Worm (Caenorhabditis elegans) whole organism, L1 larva: ENCODE data around the gene unc-24.
A peak's percentile ranks its signal among the peaks of the same experiment; 100 is the strongest.

ENCODE experiments used
- C34B4.2 ChIP-seq: sonication (generic microtip); optimal IDR thresholded peaks from 2 replicates; lab custom pipeline; 2017; ENCODE audit warnings: mild to moderate bottlenecking, missing genetic modification characterization, missing compliant biosample characterization
- F16B12.6 ChIP-seq: fragments of 150-350 bp; optimal IDR thresholded peaks from 2 replicates; lab custom pipeline; 2014; ENCODE audit warnings: missing biosample characterization, missing genetic modification characterization
- aha-1 ChIP-seq: fragments of 150-350 bp; optimal IDR thresholded peaks from 2 replicates; lab custom pipeline; 2014; ENCODE audit warnings: missing biosample characterization, missing genetic modification characterization
- aly-2 ChIP-seq: fragments of 150-350 bp; optimal IDR thresholded peaks from 2 replicates; lab custom pipeline; 2014; ENCODE audit warnings: missing biosample characterization, missing genetic modification characterization
- blmp-1 ChIP-seq: fragments of 150-350 bp; optimal IDR thresholded peaks from 2 replicates; lab custom pipeline; 2014; ENCODE audit warnings: missing biosample characterization, missing genetic modification characterization
- ceh-8 ChIP-seq: fragments of 200-800 bp; sonication (Bioruptor generic); optimal IDR thresholded peaks from 2 replicates; lab custom pipeline; 2018; ENCODE audit warnings: mild to moderate bottlenecking, missing genetic modification characterization, moderate library complexity, missing compliant biosample characterization
- ces-1 ChIP-seq: fragments of 150-350 bp; optimal IDR thresholded peaks from 2 replicates; lab custom pipeline; 2014; ENCODE audit warnings: missing biosample characterization, missing genetic modification reagents, missing genetic modification characterization
- dpl-1 ChIP-seq, 3 experiments: fragments of 150-350 bp in 2 of 3; sonication (generic microtip) in 1 of 3; optimal IDR thresholded peaks; 2 replicates each; lab custom pipeline; 2014 to 2017; ENCODE audit warnings: missing biosample characterization in 3 of 3, missing genetic modification characterization in 3 of 3, missing genetic modification reagents in 3 of 3
- efl-1 ChIP-seq, 4 experiments: fragments of 150-350 bp; optimal IDR thresholded peaks in 3 of 4; peaks in 1 of 4; 1 replicate in 1 of 4; 2 replicates in 3 of 4; lab custom pipeline; 2014; ENCODE audit warnings: missing biosample characterization in 2 of 4, missing genetic modification characterization in 2 of 4, missing genetic modification reagents in 2 of 4
- efl-3 ChIP-seq: fragments of 200-800 bp; sonication (Bioruptor generic); optimal IDR thresholded peaks from 2 replicates; lab custom pipeline; 2018; ENCODE audit warnings: mild to moderate bottlenecking, missing genetic modification characterization, missing compliant biosample characterization
- egl-13 ChIP-seq: sonication (generic microtip); optimal IDR thresholded peaks from 2 replicates; lab custom pipeline; 2016; ENCODE audit warnings: missing genotype, missing genetic modification reagents, missing genetic modification characterization, missing compliant biosample characterization
- elt-3 ChIP-seq, 6 experiments: fragments of 150-350 bp in 1 of 6; sonication (generic microtip); optimal IDR thresholded peaks; 2 replicates each; lab custom pipeline; 2017 to 2018; ENCODE audit warnings: missing biosample characterization in 6 of 6, missing genetic modification characterization in 6 of 6, inconsistent platforms in 1 of 6
- fkh-4 ChIP-seq: sonication (generic microtip); optimal IDR thresholded peaks from 2 replicates; lab custom pipeline; 2016; ENCODE audit warnings: missing compliant biosample characterization, missing genetic modification characterization, borderline replicate concordance
- grh-1 ChIP-seq: fragments of 200-800 bp; sonication (Bioruptor generic); IDR thresholded peaks from 2 replicates; pipeline ENCODE4 v1.3.6; 2022; ENCODE audit warnings: missing genetic modification reagents, missing genetic modification characterization, missing compliant biosample characterization
- hlh-17 ChIP-seq: fragments of 200-800 bp; sonication (Bioruptor generic); optimal IDR thresholded peaks from 2 replicates; lab custom pipeline; 2018; ENCODE audit warnings: missing genetic modification characterization, mild to moderate bottlenecking, missing compliant biosample characterization, moderate library complexity, borderline replicate concordance
- hpl-2 ChIP-seq: fragments of 150-350 bp; optimal IDR thresholded peaks from 2 replicates; lab custom pipeline; 2014; ENCODE audit warnings: missing biosample characterization, missing genetic modification reagents, missing genetic modification characterization
- isw-1 ChIP-seq: fragments of 200-800 bp; sonication (Bioruptor generic); IDR thresholded peaks from 2 replicates; pipeline ENCODE4 v1.3.6; 2022; ENCODE audit warnings: missing genetic modification characterization, missing compliant biosample characterization
- lin-13 ChIP-seq: fragments of 150-350 bp; optimal IDR thresholded peaks from 2 replicates; lab custom pipeline; 2014; ENCODE audit warnings: missing biosample characterization, missing genetic modification reagents, missing genetic modification characterization
- lin-35 ChIP-seq, 2 experiments: fragments of 150-350 bp; optimal IDR thresholded peaks; 2 replicates each; lab custom pipeline; 2014; ENCODE audit warnings: missing biosample characterization in 2 of 2, missing genetic modification characterization in 2 of 2, missing genetic modification reagents in 2 of 2
- lin-39 ChIP-seq: fragments of 150-350 bp; optimal IDR thresholded peaks from 2 replicates; lab custom pipeline; 2014; ENCODE audit warnings: missing biosample characterization, missing genetic modification reagents, missing genetic modification characterization
- mep-1 ChIP-seq: fragments of 150-350 bp; optimal IDR thresholded peaks from 2 replicates; lab custom pipeline; 2014; ENCODE audit warnings: missing biosample characterization, missing genetic modification characterization
- nhr-11 ChIP-seq: fragments of 150-350 bp; optimal IDR thresholded peaks from 2 replicates; lab custom pipeline; 2014; ENCODE audit warnings: missing biosample characterization, missing genetic modification characterization
- nhr-19 ChIP-seq: fragments of 200-800 bp; sonication (Bioruptor generic); conservative IDR thresholded peaks from 2 replicates; pipeline ENCODE4 v1.3.6; 2022; ENCODE audit warnings: missing genetic modification characterization, missing compliant biosample characterization
- nhr-20 ChIP-seq: sonication (generic microtip); optimal IDR thresholded peaks from 2 replicates; lab custom pipeline; 2016; ENCODE audit warnings: mild to moderate bottlenecking, missing genetic modification characterization, missing compliant biosample characterization
- nhr-237 ChIP-seq: fragments of 150-350 bp; optimal IDR thresholded peaks from 2 replicates; lab custom pipeline; 2014; ENCODE audit warnings: missing biosample characterization, missing genetic modification characterization
- nhr-47 ChIP-seq: sonication (generic microtip); optimal IDR thresholded peaks from 2 replicates; lab custom pipeline; 2016; ENCODE audit warnings: mild to moderate bottlenecking, missing genetic modification characterization, moderate library complexity, missing compliant biosample characterization
- nhr-71 ChIP-seq: sonication (generic microtip); optimal IDR thresholded peaks from 2 replicates; lab custom pipeline; 2016; ENCODE audit warnings: mild to moderate bottlenecking, missing genetic modification characterization, moderate library complexity, missing compliant biosample characterization
- nhr-76 ChIP-seq: sonication (generic microtip); optimal IDR thresholded peaks from 2 replicates; lab custom pipeline; 2017; ENCODE audit warnings: missing biosample characterization, missing genetic modification characterization
- nhr-84 ChIP-seq: sonication (generic microtip); optimal IDR thresholded peaks from 2 replicates; lab custom pipeline; 2017; ENCODE audit warnings: missing biosample characterization, missing genetic modification characterization
- nhr-85 ChIP-seq: sonication (generic microtip); peaks from one replicate; lab custom pipeline; 2016; ENCODE audit warnings: missing genetic modification characterization, inconsistent platforms, missing compliant biosample characterization
- nhr-90 ChIP-seq: sonication (generic microtip); optimal IDR thresholded peaks from 2 replicates; lab custom pipeline; 2016; ENCODE audit warnings: mild to moderate bottlenecking, missing genetic modification characterization, missing compliant biosample characterization; ENCODE audit not compliant: poor library complexity
- pag-3 ChIP-seq: sonication (generic microtip); optimal IDR thresholded peaks from 2 replicates; lab custom pipeline; 2017; ENCODE audit warnings: missing genetic modification characterization, mild to moderate bottlenecking, missing compliant biosample characterization, antibody characterized with exemption, borderline replicate concordance; ENCODE audit not compliant: insufficient read depth
- pqm-1 ChIP-seq: sonication (generic microtip); optimal IDR thresholded peaks from 3 replicates; lab custom pipeline; 2017; ENCODE audit warnings: missing biosample characterization, missing genetic modification characterization
- rnt-1 ChIP-seq: sonication (generic microtip); optimal IDR thresholded peaks from 2 replicates; lab custom pipeline; 2016; ENCODE audit warnings: mild to moderate bottlenecking, missing genetic modification characterization, moderate library complexity, missing compliant biosample characterization
- skn-1 ChIP-seq: fragments of 150-350 bp; optimal IDR thresholded peaks from 2 replicates; lab custom pipeline; 2014; ENCODE audit warnings: missing biosample characterization, missing genetic modification characterization
- snu-23 ChIP-seq: sonication (generic microtip); optimal IDR thresholded peaks from 2 replicates; lab custom pipeline; 2016; ENCODE audit warnings: missing genetic modification characterization, missing compliant biosample characterization
- sox-4 ChIP-seq: sonication (generic microtip); optimal IDR thresholded peaks from 2 replicates; lab custom pipeline; 2016; ENCODE audit warnings: missing genetic modification characterization, missing compliant biosample characterization
- sup-37 ChIP-seq: fragments of 200-800 bp; sonication (Bioruptor generic); optimal IDR thresholded peaks from 2 replicates; lab custom pipeline; 2018; ENCODE audit warnings: mild to moderate bottlenecking, missing genetic modification characterization, missing compliant biosample characterization
- swsn-7 ChIP-seq: sonication (generic microtip); optimal IDR thresholded peaks from 2 replicates; lab custom pipeline; 2016; ENCODE audit warnings: missing genetic modification characterization, missing compliant biosample characterization
- tbx-2 ChIP-seq: sonication (generic microtip); optimal IDR thresholded peaks from 2 replicates; lab custom pipeline; 2016; ENCODE audit warnings: missing genetic modification characterization, missing compliant biosample characterization
- tlp-1 ChIP-seq: fragments of 150-350 bp; optimal IDR thresholded peaks from 2 replicates; lab custom pipeline; 2014; ENCODE audit warnings: missing biosample characterization, missing genetic modification characterization
- unc-130 ChIP-seq: fragments of 150-350 bp; optimal IDR thresholded peaks from 2 replicates; lab custom pipeline; 2017; ENCODE audit warnings: missing biosample characterization, missing genetic modification characterization, inconsistent platforms
- zag-1 ChIP-seq: fragments of 150-350 bp; optimal IDR thresholded peaks from 2 replicates; lab custom pipeline; 2014; ENCODE audit warnings: missing biosample characterization, missing genetic modification characterization
- zip-4 ChIP-seq: fragments of 200-800 bp; sonication (Bioruptor generic); optimal IDR thresholded peaks from 2 replicates; lab custom pipeline; 2018; ENCODE audit warnings: mild to moderate bottlenecking, missing genetic modification characterization, moderate library complexity, missing compliant biosample characterization
- ztf-11 ChIP-seq, 2 experiments: sonication (generic microtip); optimal IDR thresholded peaks; 2 replicates each; lab custom pipeline; 2016 to 2017; ENCODE audit warnings: missing genetic modification characterization in 2 of 2, missing biosample characterization in 1 of 2, missing compliant biosample characterization in 1 of 2
- ztf-4 ChIP-seq: fragments of 150-350 bp; optimal IDR thresholded peaks from 2 replicates; lab custom pipeline; 2014; ENCODE audit warnings: missing biosample characterization, missing genetic modification characterization

unc-24 gene

ce11 chrIV:7976210-7976609, 3.5 kb upstream of the unc-24 start, which contains the start of gene F57H12.6:
Gene F57H12.6, minus strand, starts transcription at chrIV:7976310.
- TF ChIP-seq fkh-4 (no peak), sox-4 (tag; lab: Kevin White, UChicago) (no peak), aly-2 (tag; lab: Kevin White, UChicago) (no peak), ztf-4 (no peak), lin-39 (tag; lab: Kevin White, UChicago) (no peak), nhr-47 (tag; lab: Kevin White, UChicago) (no peak), lin-35 (GFP tag; optimal IDR thresholded peaks at IDR 0.05; lab: Kevin White, UChicago) (no peak), unc-130 (tag; lab: Kevin White, UChicago) (no peak), egl-13 (tag; lab: Kevin White, UChicago) (no peak), snu-23 (no peak), hpl-2 (GFP tag; lab: Kevin White, UChicago) (no peak), nhr-20 (tag; lab: Kevin White, UChicago) (no peak), ces-1 (GFP tag; lab: Kevin White, UChicago) (no peak), nhr-85 (no peak), pqm-1 (tag; lab: Kevin White, UChicago) (no peak), grh-1 (no peak)

ce11 chrIV:7977452-7977940, 2.2 kb upstream of the unc-24 start, which contains the start of gene ora-1:
Gene ora-1, plus strand, starts transcription at chrIV:7977890.
- TF ChIP-seq ztf-11 (tag; optimal IDR thresholded peaks at IDR 0.05; lab: Kevin White, UChicago) (no peak), egl-13 (tag; lab: Kevin White, UChicago) (no peak), nhr-85 (no peak), sox-4 (tag; lab: Kevin White, UChicago) (no peak), blmp-1 (tag; lab: Kevin White, UChicago) (peak; percentile 62), aly-2 (tag; lab: Kevin White, UChicago) (no peak)

DNA sequence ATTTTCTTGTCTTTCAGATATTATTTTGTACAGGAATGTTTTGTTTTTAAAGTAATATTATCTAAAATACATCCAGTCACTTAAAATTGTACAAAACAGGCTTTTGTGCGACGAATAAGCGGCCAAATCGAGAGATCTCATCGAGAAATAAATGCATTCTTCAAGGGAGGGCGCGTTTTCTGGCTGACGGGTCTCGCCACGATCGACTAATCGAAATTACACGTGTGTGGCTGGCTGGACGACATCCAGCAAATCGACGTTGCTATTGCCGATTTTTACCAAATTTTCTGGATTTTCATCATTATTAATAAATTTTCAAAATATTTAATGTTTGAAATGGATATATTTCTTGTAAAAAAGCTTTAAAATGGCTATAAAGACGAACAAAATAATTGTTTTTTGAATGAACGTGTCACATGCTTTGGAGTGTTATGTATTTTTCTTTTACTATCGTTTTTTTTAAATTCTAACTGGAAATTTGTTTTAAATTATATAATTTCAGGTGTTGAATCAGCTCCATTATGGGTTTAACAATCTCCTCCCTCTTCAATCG, 2.4 kb downstream of the unc-24 start, which contains the start of gene arf-5:
Gene arf-5 (plus strand): TSS at position 503 of the 553 bp plus-strand sequence.
- no peak for TF ChIP-seq efl-3 (GFP tag; lab: Kevin White, UChicago)
- no peak for TF ChIP-seq aha-1 (tag; lab: Kevin White, UChicago)
- no peak for TF ChIP-seq isw-1
- TF ChIP-seq nhr-11 (tag; lab: Kevin White, UChicago): no peak
- TF ChIP-seq snu-23: peak; percentile 27
- peak in 1 of 6 experiments; percentile 3 for TF ChIP-seq elt-3 (tag; optimal IDR thresholded peaks at IDR 0.05; lab: Kevin White, UChicago)
- TF ChIP-seq zag-1: no peak
- no peak for TF ChIP-seq hlh-17
- no peak for TF ChIP-seq rnt-1 (tag; lab: Kevin White, UChicago)
- no peak for TF ChIP-seq lin-13
- TF ChIP-seq tlp-1 (tag; lab: Kevin White, UChicago): no peak
- no peak for TF ChIP-seq mep-1 (tag; lab: Kevin White, UChicago)
- TF ChIP-seq nhr-237 (tag; lab: Kevin White, UChicago): no peak
- no peak for TF ChIP-seq sox-4 (tag; lab: Kevin White, UChicago)
- no peak for TF ChIP-seq pag-3 (tag; lab: Kevin White, UChicago)
- no peak for TF ChIP-seq aly-2 (tag; lab: Kevin White, UChicago)
- no peak for TF ChIP-seq ztf-4
- no peak for TF ChIP-seq fkh-4
- no peak for TF ChIP-seq nhr-19 (GFP tag; lab: Robert Waterston, UW)
- TF ChIP-seq dpl-1 (GFP tag; optimal IDR thresholded peaks at IDR 0.05; lab: Kevin White, UChicago): peak in 2 of 3 experiments; percentile 11 to 42
- TF ChIP-seq nhr-85: no peak
- TF ChIP-seq ztf-11 (tag; optimal IDR thresholded peaks at IDR 0.05; lab: Kevin White, UChicago): no peak
- no peak for TF ChIP-seq C34B4.2 (tag; lab: Kevin White, UChicago)
- no peak for TF ChIP-seq nhr-90 (tag; lab: Kevin White, UChicago)
- TF ChIP-seq swsn-7 (tag; lab: Kevin White, UChicago): no peak
- TF ChIP-seq skn-1: no peak
- TF ChIP-seq F16B12.6: no peak
- TF ChIP-seq nhr-76 (tag; lab: Kevin White, UChicago): no peak
- peak; percentile 36 to 51 for TF ChIP-seq lin-35 (GFP tag; optimal IDR thresholded peaks at IDR 0.05; lab: Kevin White, UChicago)
- no peak for TF ChIP-seq zip-4
- no peak for TF ChIP-seq ceh-8
- TF ChIP-seq efl-1 (optimal IDR thresholded peaks at IDR 0.05; lab: Kevin White, UChicago): peak; percentile 27 to 32
- TF ChIP-seq efl-1 (GFP tag; optimal IDR thresholded peaks at IDR 0.05 in 1 of 2; lab: Kevin White, UChicago): peak; percentile 32 to 37
- TF ChIP-seq lin-39 (tag; lab: Kevin White, UChicago): no peak
- peak; percentile 20 for TF ChIP-seq nhr-71 (tag; lab: Kevin White, UChicago)
- TF ChIP-seq sup-37 (GFP tag; lab: Kevin White, UChicago): no peak
- TF ChIP-seq nhr-84 (tag; lab: Kevin White, UChicago): no peak
- no peak for TF ChIP-seq tbx-2 (tag; lab: Kevin White, UChicago)
